Worm (Caenorhabditis elegans): ENCODE results near the gene R04D3.4.
A peak's percentile ranks its signal among the peaks of the same experiment; 100 is the strongest.

The R04D3.4 gene

ce11 chrX:13290531-13290930, 1.9 kb upstream of the R04D3.4 start, which contains the start of gene R04D3.3:
R04D3.3 (minus strand) TSS chrX:13290631.
- TF ChIP-seq dsc-1 (tag; optimal IDR thresholded peaks at IDR 0.05) (no peak), C34B4.2 (tag; optimal IDR thresholded peaks at IDR 0.05) (no peak), ceh-8 (GFP tag; optimal IDR thresholded peaks at IDR 0.05) (no peak), nhr-237 (tag; optimal IDR thresholded peaks at IDR 0.05) (no peak), unc-86 (tag; optimal IDR thresholded peaks at IDR 0.05) (no peak), aha-1 (tag; optimal IDR thresholded peaks at IDR 0.05) (no peak)

ce11 chrX:13286533-13286932, 2.1 kb downstream of the R04D3.4 start, which contains the start of gene R04D3.2:
R04D3.2 (minus strand) TSS chrX:13286633.
- TF ChIP-seq lin-15B (tag; optimal IDR thresholded peaks at IDR 0.05) (no peak), nhr-19 (GFP tag; conservative IDR thresholded peaks at IDR 0.05) (no peak), rnt-1 (tag; optimal IDR thresholded peaks at IDR 0.05) (no peak), lir-3 (tag; optimal IDR thresholded peaks at IDR 0.05; ENCODE audit: poor library complexity) (no peak), sup-37 (GFP tag; optimal IDR thresholded peaks at IDR 0.05) (no peak), egl-27 (tag; optimal IDR thresholded peaks at IDR 0.05) (no peak), ceh-63 (GFP tag; optimal IDR thresholded peaks at IDR 0.05) (no peak), efl-3 (GFP tag; optimal IDR thresholded peaks at IDR 0.05) (no peak), mef-2 (tag; optimal IDR thresholded peaks at IDR 0.05) (no peak), ceh-90 (tag; optimal IDR thresholded peaks at IDR 0.05) (no peak), ceh-8 (GFP tag; optimal IDR thresholded peaks at IDR 0.05) (no peak)

DNA sequence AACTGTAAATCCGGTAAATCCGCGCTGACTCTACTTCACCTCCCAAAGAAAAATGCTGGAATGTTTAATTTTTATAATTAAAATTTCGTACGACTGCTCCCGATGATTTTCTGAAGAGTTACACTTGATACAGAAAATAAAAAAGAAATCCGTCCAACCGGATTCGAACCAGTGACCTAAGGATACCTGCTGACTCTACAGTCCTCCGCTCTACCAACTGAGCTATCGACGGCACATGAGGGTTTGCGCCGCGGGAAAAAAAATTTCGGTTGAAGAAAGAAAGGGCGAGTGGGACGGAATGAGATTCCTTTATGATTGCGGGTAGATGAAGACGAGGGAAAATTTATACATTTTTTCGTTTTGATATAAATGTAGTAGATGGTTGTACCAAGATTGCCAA, 4.0 kb downstream of the R04D3.4 start:
- TF ChIP-seq nhr-20 (tag; optimal IDR thresholded peaks at IDR 0.05) (no peak), aha-1 (tag; optimal IDR thresholded peaks at IDR 0.05) (no peak)

- no peak for TF ChIP-seq hlh-4 (tag; optimal IDR thresholded peaks at IDR 0.05)
- TF ChIP-seq ztf-4 (tag; optimal IDR thresholded peaks at IDR 0.05): no peak
- TF ChIP-seq fkh-4 (tag; optimal IDR thresholded peaks at IDR 0.05; ENCODE audit: borderline replicate concordance): no peak
- TF ChIP-seq hpl-2 (GFP tag; optimal IDR thresholded peaks at IDR 0.05): no peak
- no peak for TF ChIP-seq egl-13 (tag; optimal IDR thresholded peaks at IDR 0.05)
- TF ChIP-seq snpc-4 (tag; optimal IDR thresholded peaks at IDR 0.05): no peak
- TF ChIP-seq vab-15 (tag; optimal IDR thresholded peaks at IDR 0.05): no peak
- TF ChIP-seq nhr-19 (GFP tag; conservative IDR thresholded peaks at IDR 0.05): no peak
- no peak for TF ChIP-seq nhr-76 (tag; optimal IDR thresholded peaks at IDR 0.05)
- TF ChIP-seq nhr-237 (tag; optimal IDR thresholded peaks at IDR 0.05): no peak
- no peak for TF ChIP-seq alr-1 (tag; optimal IDR thresholded peaks at IDR 0.05; ENCODE audit: borderline replicate concordance)
- TF ChIP-seq grh-1 (GFP tag; IDR thresholded peaks at IDR 0.05): no peak
- no peak for TF ChIP-seq unc-86 (tag; optimal IDR thresholded peaks at IDR 0.05)
- TF ChIP-seq fkh-10 (GFP tag; optimal IDR thresholded peaks at IDR 0.05): no peak
Measured at ce11 chrX:13284091-13284490, 4.5 kb downstream of the R04D3.4 start, which contains the start of gene cyp-14A4. cyp-14A4 (minus strand) TSS chrX:13284197.

- TF ChIP-seq elt-3 (tag; optimal IDR thresholded peaks at IDR 0.05) (no peak), nhr-85 (tag) (no peak), ceh-82 (tag; optimal IDR thresholded peaks at IDR 0.05) (peak in 1 of 3 experiments; percentile 2), nhr-20 (tag; optimal IDR thresholded peaks at IDR 0.05) (peak; percentile 13), nhr-47 (tag; optimal IDR thresholded peaks at IDR 0.05) (no peak), lin-13 (GFP tag; optimal IDR thresholded peaks at IDR 0.05) (no peak), lin-35 (GFP tag; optimal IDR thresholded peaks at IDR 0.05) (peak in 1 of 2 experiments; percentile 13), nhr-90 (tag; optimal IDR thresholded peaks at IDR 0.05; ENCODE audit: poor library complexity) (peak; percentile 12), ceh-8 (GFP tag; optimal IDR thresholded peaks at IDR 0.05) (no peak)
Measured at ce11 chrX:13283462-13283861, 5.2 kb downstream of the R04D3.4 start.

All from whole organism, L1 larva.